Worm (Caenorhabditis elegans) whole organism, young adult: Measurements from ENCODE around the gene F10E7.6.

Source experiments
- B0019.2 ChIP-seq: fragments of 200-800 bp; sonication (Bioruptor generic); conservative IDR thresholded peaks from 2 replicates; pipeline ENCODE4 v1.3.6; 2022; ENCODE audit warnings: missing genetic modification reagents, missing genetic modification characterization, missing compliant biosample characterization
- C06A6.2 ChIP-seq: fragments of 200-800 bp; sonication (Bioruptor generic); conservative IDR thresholded peaks from 2 replicates; pipeline ENCODE4 v1.3.6; 2022; ENCODE audit warnings: missing genetic modification characterization, missing compliant biosample characterization
- F23B12.7 ChIP-seq: sonication (generic microtip); optimal IDR thresholded peaks from 2 replicates; lab custom pipeline; 2017; ENCODE audit warnings: missing genetic modification characterization, mild to moderate bottlenecking, missing compliant biosample characterization, antibody characterized with exemption, moderate library complexity; ENCODE audit not compliant: insufficient read depth
- F33H1.4 ChIP-seq: fragments of 200-800 bp; sonication (Bioruptor generic); IDR thresholded peaks from 2 replicates; pipeline ENCODE4 v1.3.6; 2022; ENCODE audit warnings: missing genetic modification reagents, missing genetic modification characterization, missing compliant biosample characterization
- F37B4.10 ChIP-seq: fragments of 200-800 bp; sonication (Bioruptor generic); IDR thresholded peaks from 2 replicates; pipeline ENCODE4 v1.3.6; 2022; ENCODE audit warnings: missing genetic modification characterization, missing compliant biosample characterization
- F49E8.2 ChIP-seq: sonication (generic microtip); optimal IDR thresholded peaks from 3 replicates; lab custom pipeline; 2017; ENCODE audit warnings: missing genetic modification characterization, mild to moderate bottlenecking, missing compliant biosample characterization, antibody characterized with exemption, moderate library complexity; ENCODE audit not compliant: insufficient read depth
- F55B11.4 ChIP-seq: sonication (generic microtip); optimal IDR thresholded peaks from 2 replicates; lab custom pipeline; 2016; ENCODE audit warnings: missing compliant biosample characterization, missing genetic modification characterization, borderline replicate concordance; ENCODE audit not compliant: insufficient read depth
- F57A8.1 ChIP-seq: fragments of 200-800 bp; sonication (Bioruptor generic); optimal IDR thresholded peaks from 2 replicates; lab custom pipeline; 2018; ENCODE audit warnings: mild to moderate bottlenecking, missing genetic modification characterization, moderate library complexity, missing compliant biosample characterization
- K11D2.4 ChIP-seq: fragments of 200-800 bp; sonication (Bioruptor generic); IDR thresholded peaks from 2 replicates; pipeline ENCODE4 v1.3.6; 2022; ENCODE audit warnings: missing genetic modification reagents, missing genetic modification characterization, missing compliant biosample characterization
- T07F8.4 ChIP-seq: sonication (generic microtip); optimal IDR thresholded peaks from 2 replicates; lab custom pipeline; 2016; ENCODE audit warnings: mild to moderate bottlenecking, missing genetic modification characterization, moderate library complexity, missing compliant biosample characterization
- Y53F4B.3 ChIP-seq: fragments of 200-800 bp; sonication (Bioruptor generic); IDR thresholded peaks from 2 replicates; pipeline ENCODE4 v1.3.6; 2022; ENCODE audit warnings: missing genetic modification reagents, missing genetic modification characterization, missing compliant biosample characterization
- atf-7 ChIP-seq: sonication (generic microtip); optimal IDR thresholded peaks from 2 replicates; lab custom pipeline; 2017; ENCODE audit warnings: mild to moderate bottlenecking, missing genetic modification characterization, missing compliant biosample characterization
- athp-1 ChIP-seq: sonication (generic microtip); optimal IDR thresholded peaks from 2 replicates; lab custom pipeline; 2017; ENCODE audit warnings: mild to moderate bottlenecking, missing genetic modification characterization, missing compliant biosample characterization
- attf-6 ChIP-seq: fragments of 200-800 bp; sonication (Bioruptor generic); IDR thresholded peaks from 2 replicates; pipeline ENCODE4 v1.3.6; 2022; ENCODE audit warnings: missing genetic modification reagents, missing genetic modification characterization, missing compliant biosample characterization
- bed-1 ChIP-seq: fragments of 200-800 bp; sonication (Bioruptor generic); IDR thresholded peaks from 2 replicates; pipeline ENCODE4 v1.3.6; 2022; ENCODE audit warnings: missing genetic modification reagents, missing genetic modification characterization, missing compliant biosample characterization
- ccch-3 ChIP-seq: fragments of 200-800 bp; sonication (Bioruptor generic); optimal IDR thresholded peaks from 2 replicates; lab custom pipeline; 2018; ENCODE audit warnings: mild to moderate bottlenecking, missing genetic modification characterization, missing compliant biosample characterization
- ceh-91 ChIP-seq: fragments of 200-800 bp; sonication (Bioruptor generic); IDR thresholded peaks from 2 replicates; pipeline ENCODE4 v1.3.6; 2022; ENCODE audit warnings: missing genetic modification reagents, missing genetic modification characterization, missing compliant biosample characterization
- dox-1 ChIP-seq: fragments of 200-800 bp; sonication (Bioruptor generic); IDR thresholded peaks from 2 replicates; pipeline ENCODE4 v1.3.6; 2022; ENCODE audit warnings: missing genetic modification reagents, missing genetic modification characterization, missing compliant biosample characterization
- dpff-1 ChIP-seq: sonication (generic microtip); optimal IDR thresholded peaks from 2 replicates; lab custom pipeline; 2017; ENCODE audit warnings: mild to moderate bottlenecking, missing genetic modification characterization, missing compliant biosample characterization
- egl-18 ChIP-seq: fragments of 200-800 bp; sonication (Bioruptor generic); IDR thresholded peaks from 2 replicates; pipeline ENCODE4 v1.3.6; 2022; ENCODE audit warnings: missing genetic modification reagents, missing genetic modification characterization, missing compliant biosample characterization
- egl-44 ChIP-seq: fragments of 200-800 bp; sonication (Bioruptor generic); IDR thresholded peaks from 2 replicates; pipeline ENCODE4 v1.3.6; 2022; ENCODE audit warnings: missing genetic modification reagents, missing genetic modification characterization, missing compliant biosample characterization
- ekl-4 ChIP-seq: fragments of 200-800 bp; sonication (Bioruptor generic); IDR thresholded peaks from 2 replicates; pipeline ENCODE4 v1.3.6; 2022; ENCODE audit warnings: missing genetic modification reagents, missing genetic modification characterization, missing compliant biosample characterization
- fkh-3 ChIP-seq: sonication (generic microtip); optimal IDR thresholded peaks from 2 replicates; lab custom pipeline; 2016; ENCODE audit warnings: mild to moderate bottlenecking, missing genetic modification characterization, missing compliant biosample characterization
- him-1 ChIP-seq: sonication (generic microtip); optimal IDR thresholded peaks from 2 replicates; lab custom pipeline; 2016; ENCODE audit warnings: missing genotype, missing genetic modification reagents, missing genetic modification characterization, missing compliant biosample characterization
- hrde-1 ChIP-seq: sonication (generic microtip); optimal IDR thresholded peaks from 2 replicates; lab custom pipeline; 2016; ENCODE audit warnings: missing genetic modification characterization, mild to moderate bottlenecking, missing compliant biosample characterization, moderate library complexity, missing genotype, missing genetic modification reagents, borderline replicate concordance
- lag-1 ChIP-seq: fragments of 200-800 bp; sonication (Bioruptor generic); IDR thresholded peaks from 2 replicates; pipeline ENCODE4 v1.3.6; 2022; ENCODE audit warnings: missing genetic modification reagents, missing genetic modification characterization, missing compliant biosample characterization
- let-607 ChIP-seq, 2 experiments: fragments of 200-800 bp in 1 of 2; sonication (Bioruptor generic) in 1 of 2; sonication (generic microtip) in 1 of 2; optimal IDR thresholded peaks; 2 replicates each; lab custom pipeline; 2016 to 2018; ENCODE audit warnings: mild to moderate bottlenecking in 2 of 2, missing compliant biosample characterization in 2 of 2, missing genetic modification characterization in 2 of 2, moderate library complexity in 2 of 2, missing genotype in 1 of 2
- lin-40 ChIP-seq: sonication (generic microtip); optimal IDR thresholded peaks from 2 replicates; lab custom pipeline; 2016; ENCODE audit warnings: missing genetic modification characterization, mild to moderate bottlenecking, missing compliant biosample characterization, missing genotype, missing genetic modification reagents
- lsy-27 ChIP-seq: sonication (generic microtip); optimal IDR thresholded peaks from 2 replicates; lab custom pipeline; 2017; ENCODE audit warnings: missing genetic modification characterization, mild to moderate bottlenecking, missing compliant biosample characterization, antibody characterized with exemption, missing genotype, borderline replicate concordance; ENCODE audit not compliant: insufficient read depth
- madf-6 ChIP-seq: fragments of 200-800 bp; sonication (Bioruptor generic); IDR thresholded peaks from 2 replicates; pipeline ENCODE4 v1.3.6; 2022; ENCODE audit warnings: missing genetic modification reagents, missing genetic modification characterization, missing compliant biosample characterization
- madf-8 ChIP-seq: fragments of 200-800 bp; sonication (Bioruptor generic); conservative IDR thresholded peaks from 2 replicates; pipeline ENCODE4 v1.3.6; 2022; ENCODE audit warnings: missing genetic modification reagents, missing genetic modification characterization, missing compliant biosample characterization
- mcd-1 ChIP-seq: fragments of 200-800 bp; sonication (Bioruptor generic); IDR thresholded peaks from 2 replicates; pipeline ENCODE4 v1.3.6; 2022; ENCODE audit warnings: missing genetic modification reagents, missing genetic modification characterization, missing compliant biosample characterization
- nfya-2 ChIP-seq: fragments of 200-800 bp; sonication (Bioruptor generic); IDR thresholded peaks from 2 replicates; pipeline ENCODE4 v1.3.6; 2022; ENCODE audit warnings: missing genetic modification reagents, missing genetic modification characterization, missing compliant biosample characterization
- rec-8 ChIP-seq, 2 experiments: sonication (generic microtip); optimal IDR thresholded peaks; 2 replicates each; lab custom pipeline; 2016; ENCODE audit warnings: mild to moderate bottlenecking in 2 of 2, missing genetic modification characterization in 2 of 2, missing genetic modification reagents in 2 of 2, missing genotype in 2 of 2, missing biosample characterization in 1 of 2, missing compliant biosample characterization in 1 of 2, moderate library complexity in 1 of 2
- sdz-38 ChIP-seq: sonication (generic microtip); optimal IDR thresholded peaks from 2 replicates; lab custom pipeline; 2016; ENCODE audit warnings: missing genotype, missing genetic modification characterization, missing compliant biosample characterization
- snpc-1.1 ChIP-seq: sonication (generic microtip); optimal IDR thresholded peaks from 2 replicates; lab custom pipeline; 2017; ENCODE audit warnings: missing genetic modification characterization, mild to moderate bottlenecking, missing compliant biosample characterization, antibody characterized with exemption, moderate library complexity, missing genotype, missing genetic modification reagents; ENCODE audit not compliant: insufficient read depth
- snpc-1.3 ChIP-seq: sonication (generic microtip); optimal IDR thresholded peaks from 2 replicates; lab custom pipeline; 2017; ENCODE audit warnings: missing genetic modification characterization, mild to moderate bottlenecking, missing compliant biosample characterization, antibody characterized with exemption, moderate library complexity, missing genotype, missing genetic modification reagents; ENCODE audit not compliant: insufficient read depth
- snpc-4 ChIP-seq, 5 experiments: fragments of 150-350 bp in 1 of 5; sonication (generic microtip) in 4 of 5; optimal IDR thresholded peaks; 2 replicates each; lab custom pipeline; 2014 to 2018; ENCODE audit warnings: missing genetic modification characterization in 5 of 5, missing biosample characterization in 3 of 5, antibody characterized with exemption in 2 of 5, mild to moderate bottlenecking in 2 of 5, missing compliant biosample characterization in 2 of 5, missing genotype in 2 of 5, moderate library complexity in 2 of 5, missing genetic modification reagents in 1 of 5
- tlf-1 ChIP-seq: fragments of 200-800 bp; sonication (Bioruptor generic); optimal IDR thresholded peaks from 2 replicates; lab custom pipeline; 2018; ENCODE audit warnings: mild to moderate bottlenecking, missing genetic modification characterization, missing compliant biosample characterization
- xnd-1 ChIP-seq: sonication (generic microtip); optimal IDR thresholded peaks from 2 replicates; lab custom pipeline; 2016; ENCODE audit warnings: missing genotype, missing genetic modification reagents, missing genetic modification characterization, missing compliant biosample characterization
- ztf-18 ChIP-seq: sonication (generic microtip); optimal IDR thresholded peaks from 2 replicates; lab custom pipeline; 2016; ENCODE audit warnings: missing genotype, mild to moderate bottlenecking, missing genetic modification characterization, missing compliant biosample characterization
- ztf-25 ChIP-seq: fragments of 200-800 bp; sonication (Bioruptor generic); IDR thresholded peaks from 2 replicates; pipeline ENCODE4 v1.3.6; 2022; ENCODE audit warnings: missing genetic modification reagents, missing genetic modification characterization, missing compliant biosample characterization
- ztf-26 ChIP-seq: sonication (generic microtip); optimal IDR thresholded peaks from 2 replicates; lab custom pipeline; 2017; ENCODE audit warnings: missing genetic modification characterization, missing compliant biosample characterization
- ztf-3 ChIP-seq: fragments of 200-800 bp; sonication (Bioruptor generic); optimal IDR thresholded peaks from 2 replicates; lab custom pipeline; 2018; ENCODE audit warnings: mild to moderate bottlenecking, missing genetic modification characterization, missing compliant biosample characterization
- ztf-6 ChIP-seq: fragments of 200-800 bp; sonication (Bioruptor generic); IDR thresholded peaks from 2 replicates; pipeline ENCODE4 v1.3.6; 2022; ENCODE audit warnings: missing genetic modification reagents, missing genetic modification characterization, missing compliant biosample characterization

The F10E7.6 gene

ce11 chrII:7131871-7132693 lies 19.2 kb downstream of the F10E7.6 start, which contains the start of the genes T07F8.4 and gld-3 (continued):
- TF ChIP-seq F49E8.2 (tag; lab: Kevin White, UChicago) (peak; percentile 58), egl-44 (GFP tag; lab: Robert Waterston, UW) (no peak), ztf-3 (GFP tag; lab: Kevin White, UChicago) (no peak), snpc-1.3 (no peak), ekl-4 (GFP tag; lab: Robert Waterston, UW) (0 out of 2 replicates have a peak, but pooled peaks have one; percentile 28), ceh-91 (peak; percentile 80), hrde-1 (tag; lab: Kevin White, UChicago) (no peak), Y53F4B.3 (GFP tag; lab: Robert Waterston, UW) (no peak), ztf-25 (GFP tag; lab: Robert Waterston, UW) (no peak), rec-8 (tag; optimal IDR thresholded peaks at IDR 0.05; lab: Kevin White, UChicago) (no peak), madf-8 (GFP tag; lab: Robert Waterston, UW) (peak; percentile 81), lsy-27 (tag; lab: Kevin White, UChicago) (no peak), B0019.2 (GFP tag; lab: Robert Waterston, UW) (no peak), ccch-3 (GFP tag; lab: Kevin White, UChicago) (no peak), attf-6 (GFP tag; lab: Robert Waterston, UW) (no peak), xnd-1 (tag; lab: Kevin White, UChicago) (peak; percentile 85), snpc-4 (GFP tag; optimal IDR thresholded peaks at IDR 0.05; lab: Kevin White, UChicago) (no peak), snpc-4 (tag; optimal IDR thresholded peaks at IDR 0.05; lab: Kevin White, UChicago) (peak in 2 of 4 experiments; percentile 15 to 32), let-607 (tag; optimal IDR thresholded peaks at IDR 0.05; lab: Kevin White, UChicago) (no peak), F55B11.4 (tag; lab: Kevin White, UChicago) (no peak), F23B12.7 (tag; lab: Kevin White, UChicago) (no peak), bed-1 (no peak), dox-1 (GFP tag; lab: Robert Waterston, UW) (peak; percentile 69), him-1 (tag; lab: Kevin White, UChicago) (peak; percentile 24), fkh-3 (no peak), sdz-38 (tag; lab: Kevin White, UChicago) (no peak), ztf-6 (GFP tag; lab: Robert Waterston, UW) (no peak), madf-6 (GFP tag; lab: Robert Waterston, UW) (peak; percentile 93), egl-18 (GFP tag; lab: Robert Waterston, UW) (no peak), atf-7 (tag; lab: Kevin White, UChicago) (no peak), tlf-1 (GFP tag; lab: Kevin White, UChicago) (no peak), mcd-1 (no peak), athp-1 (no peak), dpff-1 (tag; lab: Kevin White, UChicago) (no peak), ztf-26 (no peak), F33H1.4 (GFP tag; lab: Robert Waterston, UW) (peak; percentile 87), K11D2.4 (GFP tag; lab: Robert Waterston, UW) (no peak), snpc-1.1 (tag; lab: Kevin White, UChicago) (no peak), lag-1 (no peak), F57A8.1 (GFP tag; lab: Kevin White, UChicago) (no peak), C06A6.2 (GFP tag; lab: Robert Waterston, UW) (no peak), nfya-2 (no peak), ztf-18 (tag; lab: Kevin White, UChicago) (peak; percentile 35), F37B4.10 (no peak), T07F8.4 (tag; lab: Kevin White, UChicago) (no peak), lin-40 (tag; lab: Kevin White, UChicago) (no peak)
